Fruit fly (Drosophila melanogaster) whole organism, prepupa: ENCODE measurements around the gene Ssdp.

Experiments
- CG10631 ChIP-seq: fragments of 200-800 bp; sonication (Bioruptor generic); optimal IDR thresholded peaks from 2 replicates; lab custom pipeline; 2016; ENCODE audit warnings: missing biosample characterization, missing genetic modification characterization
- CG11902 ChIP-seq: fragments of 200-800 bp; sonication (Bioruptor generic); optimal IDR thresholded peaks from 3 replicates; lab custom pipeline; 2016; ENCODE audit warnings: missing biosample characterization, missing genetic modification characterization
- CG15336 ChIP-seq: fragments of 200-800 bp; sonication (Bioruptor generic); IDR thresholded peaks from 2 replicates; pipeline ENCODE4 v1.3.6; 2022; ENCODE audit warnings: missing biosample characterization, missing genetic modification characterization
- CG1621 ChIP-seq: fragments of 200-800 bp; sonication (Bioruptor generic); optimal IDR thresholded peaks from 3 replicates; lab custom pipeline; 2018; ENCODE audit warnings: missing biosample characterization, mild to moderate bottlenecking, missing genetic modification characterization
- CG16779 ChIP-seq: fragments of 200-800 bp; sonication (Bioruptor generic); optimal IDR thresholded peaks from 3 replicates; lab custom pipeline; 2017; ENCODE audit warnings: missing biosample characterization, mild to moderate bottlenecking, missing genetic modification characterization
- CG3032 ChIP-seq: fragments of 200-800 bp; optimal IDR thresholded peaks from 2 replicates; lab custom pipeline; 2019; ENCODE audit warnings: missing biosample characterization, mild to moderate bottlenecking, missing genetic modification characterization, moderate library complexity
- CG31627 ChIP-seq: fragments of 200-800 bp; sonication (Bioruptor generic); optimal IDR thresholded peaks from 3 replicates; lab custom pipeline; 2016; ENCODE audit warnings: missing biosample characterization, missing genetic modification characterization
- CG32006 ChIP-seq: fragments of 200-800 bp; sonication (Bioruptor generic); optimal IDR thresholded peaks from 3 replicates; lab custom pipeline; 2017; ENCODE audit warnings: missing biosample characterization, mild to moderate bottlenecking, missing genetic modification characterization
- CG34406 ChIP-seq: fragments of 200-800 bp; sonication (Bioruptor generic); optimal IDR thresholded peaks from 3 replicates; lab custom pipeline; 2016; ENCODE audit warnings: missing biosample characterization, missing genetic modification characterization
- CG3919 ChIP-seq: fragments of 200-800 bp; sonication (Bioruptor generic); optimal IDR thresholded peaks from 3 replicates; lab custom pipeline; 2016; ENCODE audit warnings: missing biosample characterization, missing genetic modification characterization
- CG4318 ChIP-seq: fragments of 200-800 bp; sonication (Bioruptor generic); optimal IDR thresholded peaks from 3 replicates; lab custom pipeline; 2017; ENCODE audit warnings: missing biosample characterization, mild to moderate bottlenecking, missing genetic modification characterization
- CG6163 ChIP-seq: fragments of 200-800 bp; sonication (Bioruptor generic); IDR thresholded peaks from 3 replicates; pipeline ENCODE4 v1.3.6; 2022; ENCODE audit warnings: missing biosample characterization, missing genetic modification characterization
- CG6276 ChIP-seq: fragments of 200-800 bp; sonication (Bioruptor generic); optimal IDR thresholded peaks from 2 replicates; lab custom pipeline; 2017; ENCODE audit warnings: missing biosample characterization, mild to moderate bottlenecking, missing genetic modification characterization
- CG6792 ChIP-seq: fragments of 200-800 bp; sonication (Bioruptor generic); optimal IDR thresholded peaks from 3 replicates; lab custom pipeline; 2016; ENCODE audit warnings: missing biosample characterization, missing genetic modification characterization
- CG6808 ChIP-seq: fragments of 200-800 bp; sonication (Bioruptor generic); optimal IDR thresholded peaks from 3 replicates; lab custom pipeline; 2017; ENCODE audit warnings: missing biosample characterization, missing genetic modification characterization, mild to moderate bottlenecking, moderate library complexity, missing genetic modification reagents
- CG6854 ChIP-seq: fragments of 200-800 bp; sonication (Bioruptor generic); optimal IDR thresholded peaks from 2 replicates; lab custom pipeline; 2017; ENCODE audit warnings: missing biosample characterization, mild to moderate bottlenecking, missing genetic modification characterization
- CG7368 ChIP-seq: fragments of 200-800 bp; sonication (Bioruptor generic); optimal IDR thresholded peaks from 3 replicates; lab custom pipeline; 2016; ENCODE audit warnings: missing biosample characterization, missing genetic modification characterization
- CG8119 ChIP-seq: fragments of 200-800 bp; sonication (Bioruptor generic); IDR thresholded peaks from 3 replicates; pipeline ENCODE4 v1.3.6; 2022; ENCODE audit warnings: missing biosample characterization, missing genetic modification characterization
- CG8319 ChIP-seq: fragments of 200-800 bp; sonication (Bioruptor generic); optimal IDR thresholded peaks from 3 replicates; lab custom pipeline; 2016; ENCODE audit warnings: missing biosample characterization, missing genetic modification characterization
- CG8632 ChIP-seq: fragments of 200-800 bp; sonication (Bioruptor generic); optimal IDR thresholded peaks from 3 replicates; lab custom pipeline; 2016; ENCODE audit warnings: missing biosample characterization, missing genetic modification characterization
- CG9139 ChIP-seq: fragments of 200-800 bp; sonication (Bioruptor generic); optimal IDR thresholded peaks from 3 replicates; lab custom pipeline; 2017; ENCODE audit warnings: missing biosample characterization, mild to moderate bottlenecking, missing genetic modification characterization
- Eip75B ChIP-seq: fragments of 200-800 bp; sonication (Bioruptor generic); optimal IDR thresholded peaks from 3 replicates; lab custom pipeline; 2016; ENCODE audit warnings: missing biosample characterization, missing genetic modification characterization
- Eip78C ChIP-seq: fragments of 200-800 bp; sonication (Bioruptor generic); peaks from one replicate; lab custom pipeline; 2016; ENCODE audit warnings: missing biosample characterization, missing genetic modification characterization
- Eip93F ChIP-seq: fragments of 200-800 bp; sonication (Bioruptor generic); optimal IDR thresholded peaks from 2 replicates; lab custom pipeline; 2016; ENCODE audit warnings: missing biosample characterization, mild to moderate bottlenecking, missing genetic modification characterization
- Ets21C ChIP-seq: fragments of 200-800 bp; sonication (Bioruptor generic); optimal IDR thresholded peaks from 3 replicates; lab custom pipeline; 2016; ENCODE audit warnings: missing biosample characterization, missing genetic modification characterization
- Ets96B ChIP-seq: fragments of 200-800 bp; optimal IDR thresholded peaks from 2 replicates; lab custom pipeline; 2019; ENCODE audit warnings: missing biosample characterization, mild to moderate bottlenecking, missing genetic modification characterization, moderate library complexity
- Gug ChIP-seq: fragments of 200-800 bp; sonication (Bioruptor generic); IDR thresholded peaks from 2 replicates; pipeline ENCODE4 v1.3.6; 2022; ENCODE audit warnings: missing biosample characterization, missing genetic modification characterization
- Hr39 ChIP-seq: fragments of 200-800 bp; sonication (Bioruptor generic); optimal IDR thresholded peaks from 2 replicates; lab custom pipeline; 2016; ENCODE audit warnings: missing biosample characterization, missing genetic modification characterization
- Hr4 ChIP-seq: fragments of 200-800 bp; sonication (Bioruptor generic); optimal IDR thresholded peaks from 3 replicates; lab custom pipeline; 2016; ENCODE audit warnings: missing biosample characterization, missing genetic modification characterization
- Met ChIP-seq: fragments of 200-800 bp; sonication (Bioruptor generic); optimal IDR thresholded peaks from 3 replicates; lab custom pipeline; 2016; ENCODE audit warnings: missing biosample characterization, missing genetic modification characterization
- OdsH ChIP-seq: fragments of 200-800 bp; sonication (Bioruptor generic); optimal IDR thresholded peaks from 3 replicates; lab custom pipeline; 2016; ENCODE audit warnings: missing biosample characterization, missing genetic modification characterization
- Smox ChIP-seq: fragments of 200-800 bp; sonication (Bioruptor generic); optimal IDR thresholded peaks from 3 replicates; lab custom pipeline; 2016; ENCODE audit warnings: missing biosample characterization, missing genetic modification characterization
- Sox102F ChIP-seq: fragments of 200-800 bp; sonication (Bioruptor generic); optimal IDR thresholded peaks from 2 replicates; lab custom pipeline; 2016; ENCODE audit warnings: missing biosample characterization, mild to moderate bottlenecking, missing genetic modification characterization
- Sox14 ChIP-seq: fragments of 200-800 bp; sonication (Bioruptor generic); optimal IDR thresholded peaks from 3 replicates; lab custom pipeline; 2016; ENCODE audit warnings: missing biosample characterization, missing genetic modification characterization
- Sox15 ChIP-seq: fragments of 200-800 bp; sonication (Bioruptor generic); optimal IDR thresholded peaks from 3 replicates; lab custom pipeline; 2016; ENCODE audit warnings: missing biosample characterization, missing genetic modification characterization
- achi ChIP-seq: fragments of 200-800 bp; sonication (Bioruptor generic); optimal IDR thresholded peaks from 3 replicates; lab custom pipeline; 2016; ENCODE audit warnings: missing biosample characterization, missing genetic modification characterization
- acj6 ChIP-seq: fragments of 200-800 bp; sonication (Bioruptor generic); optimal IDR thresholded peaks from 3 replicates; lab custom pipeline; 2016; ENCODE audit warnings: missing biosample characterization, missing genetic modification characterization
- cyc ChIP-seq: fragments of 200-800 bp; sonication (Bioruptor generic); optimal IDR thresholded peaks from 3 replicates; lab custom pipeline; 2016; ENCODE audit warnings: missing biosample characterization, missing genetic modification characterization
- dac ChIP-seq: fragments of 200-800 bp; sonication (Bioruptor generic); optimal IDR thresholded peaks from 2 replicates; lab custom pipeline; 2017; ENCODE audit warnings: missing biosample characterization, mild to moderate bottlenecking, missing genetic modification characterization
- dsx ChIP-seq: fragments of 200-800 bp; optimal IDR thresholded peaks from 3 replicates; lab custom pipeline; 2019; ENCODE audit warnings: missing biosample characterization, mild to moderate bottlenecking, missing genetic modification characterization, moderate library complexity; ENCODE audit not compliant: poor library complexity, severe bottlenecking
- esn ChIP-seq: fragments of 200-800 bp; sonication (Bioruptor generic); optimal IDR thresholded peaks from 2 replicates; lab custom pipeline; 2016; ENCODE audit warnings: missing biosample characterization, mild to moderate bottlenecking, missing genetic modification characterization, moderate library complexity
- fd59A ChIP-seq: fragments of 200-800 bp; sonication (Bioruptor generic); optimal IDR thresholded peaks from 2 replicates; lab custom pipeline; 2017; ENCODE audit warnings: missing biosample characterization, mild to moderate bottlenecking, missing genetic modification characterization, missing genetic modification reagents
- fd85E ChIP-seq: fragments of 200-800 bp; sonication (Bioruptor generic); optimal IDR thresholded peaks from 3 replicates; lab custom pipeline; 2016; ENCODE audit warnings: missing biosample characterization, missing genetic modification characterization
- lz ChIP-seq: fragments of 200-800 bp; sonication (Bioruptor generic); optimal IDR thresholded peaks from 3 replicates; lab custom pipeline; 2016; ENCODE audit warnings: missing biosample characterization, missing genetic modification characterization
- net ChIP-seq: fragments of 200-800 bp; sonication (Bioruptor generic); optimal IDR thresholded peaks from 3 replicates; lab custom pipeline; 2016; ENCODE audit warnings: missing biosample characterization, missing genetic modification characterization
- pdm3 ChIP-seq: fragments of 200-800 bp; sonication (Bioruptor generic); optimal IDR thresholded peaks from 3 replicates; lab custom pipeline; 2016; ENCODE audit warnings: missing biosample characterization, missing genetic modification characterization
- salr ChIP-seq, 2 experiments: fragments of 200-800 bp; sonication (Bioruptor generic); optimal IDR thresholded peaks; 3 replicates each; lab custom pipeline; 2016 to 2018; ENCODE audit warnings: missing biosample characterization in 2 of 2, missing genetic modification characterization in 2 of 2, mild to moderate bottlenecking in 1 of 2
- spab ChIP-seq: fragments of 200-800 bp; sonication (Bioruptor generic); optimal IDR thresholded peaks from 2 replicates; lab custom pipeline; 2017; ENCODE audit warnings: missing biosample characterization, mild to moderate bottlenecking, missing genetic modification characterization, missing genetic modification reagents
- ss ChIP-seq, 2 experiments: fragments of 200-800 bp; sonication (Bioruptor generic); optimal IDR thresholded peaks; 2 replicates in 1 of 2; 3 replicates in 1 of 2; lab custom pipeline; 2017 to 2018; ENCODE audit warnings: mild to moderate bottlenecking in 2 of 2, missing biosample characterization in 2 of 2, missing genetic modification characterization in 2 of 2, moderate library complexity in 1 of 2
- svp ChIP-seq: fragments of 200-800 bp; sonication (Bioruptor generic); peaks from one replicate; lab custom pipeline; 2016; ENCODE audit warnings: missing biosample characterization, missing genetic modification characterization
- topi ChIP-seq: fragments of 200-800 bp; sonication (Bioruptor generic); optimal IDR thresholded peaks from 3 replicates; lab custom pipeline; 2016; ENCODE audit warnings: missing biosample characterization, missing genetic modification characterization
- vri ChIP-seq: fragments of 200-800 bp; sonication (Bioruptor generic); optimal IDR thresholded peaks from 3 replicates; lab custom pipeline; 2016; ENCODE audit warnings: missing biosample characterization, mild to moderate bottlenecking, missing genetic modification characterization

The Ssdp gene

DNA sequence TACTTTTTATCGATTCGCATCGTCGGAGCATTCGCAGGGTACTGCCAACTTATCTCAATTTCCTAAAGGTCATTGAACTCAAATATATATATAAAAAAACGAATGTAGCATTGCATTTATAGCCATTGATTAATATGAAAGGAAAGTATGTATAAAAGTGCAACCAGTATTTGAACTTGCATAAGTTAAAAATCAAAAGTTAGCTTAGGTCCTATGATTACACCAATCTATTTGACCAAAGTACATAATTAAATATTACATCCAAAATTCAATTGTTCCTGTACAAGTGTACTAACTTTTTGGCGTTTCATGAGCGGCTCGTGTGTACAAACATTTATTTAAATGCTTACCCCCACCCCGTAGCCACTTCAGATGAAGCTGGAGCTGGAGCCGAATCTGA lies 41.9 kb downstream of the Ssdp start:
- TF ChIP-seq CG32006 (GFP tag; lab: Kevin White, UChicago): peak; percentile 45
- TF ChIP-seq cyc (GFP tag; lab: Kevin White, UChicago): peak; percentile 45
- TF ChIP-seq CG6163 (GFP tag; lab: Robert Waterston, UW): no peak
- peak; percentile 36 for TF ChIP-seq CG10631 (GFP tag; lab: Kevin White, UChicago)
- TF ChIP-seq CG8632 (GFP tag; lab: Kevin White, UChicago): peak; percentile 63
- TF ChIP-seq CG1621 (tag; lab: Kevin White, UChicago): no peak
- peak; percentile 55 for TF ChIP-seq pdm3 (GFP tag; lab: Kevin White, UChicago)
- no peak for TF ChIP-seq CG4318
- peak; percentile 20 for TF ChIP-seq net (GFP tag; lab: Kevin White, UChicago)
- TF ChIP-seq Hr39 (GFP tag; lab: Kevin White, UChicago): peak; percentile 47
- TF ChIP-seq CG8319 (GFP tag; lab: Kevin White, UChicago): no peak
- TF ChIP-seq Ets96B (tag; lab: Kevin White, UChicago): peak; percentile 26
- TF ChIP-seq acj6 (GFP tag; lab: Kevin White, UChicago): peak; percentile 44
- no peak for TF ChIP-seq CG15336 (GFP tag; lab: Robert Waterston, UW)
- TF ChIP-seq fd59A (GFP tag; lab: Kevin White, UChicago): peak; percentile 36
- no peak for TF ChIP-seq CG16779 (tag; lab: Kevin White, UChicago)
- TF ChIP-seq fd85E (GFP tag; lab: Kevin White, UChicago): no peak
- no peak for TF ChIP-seq dsx (GFP tag; lab: Kevin White, UChicago)
- TF ChIP-seq Sox102F (GFP tag; lab: Kevin White, UChicago): peak; percentile 31
- peak; percentile 46 for TF ChIP-seq Sox15 (GFP tag; lab: Kevin White, UChicago)
- peak; percentile 81 for TF ChIP-seq svp (GFP tag; lab: Kevin White, UChicago)
- no peak for TF ChIP-seq CG7368 (GFP tag; lab: Kevin White, UChicago)
- TF ChIP-seq spab (GFP tag; lab: Kevin White, UChicago): peak; percentile 13
- peak; percentile 44 for TF ChIP-seq CG6792 (GFP tag; lab: Kevin White, UChicago)
- TF ChIP-seq Sox14: peak; percentile 54
- no peak for TF ChIP-seq CG6808 (GFP tag; lab: Kevin White, UChicago)
- peak; percentile 67 for TF ChIP-seq topi (GFP tag; lab: Kevin White, UChicago)
- TF ChIP-seq Eip75B (GFP tag; lab: Kevin White, UChicago): peak; percentile 30
- TF ChIP-seq Hr4 (GFP tag; lab: Kevin White, UChicago): no peak
- peak; percentile 49 for TF ChIP-seq OdsH
- TF ChIP-seq dac: no peak
- TF ChIP-seq achi: peak; percentile 40
- TF ChIP-seq Eip93F (GFP tag; lab: Kevin White, UChicago): no peak
- TF ChIP-seq vri: no peak
- TF ChIP-seq Eip78C (GFP tag; lab: Kevin White, UChicago): peak; percentile 89
- peak; percentile 6 to 34 for TF ChIP-seq ss (GFP tag; optimal IDR thresholded peaks at IDR 0.05; lab: Kevin White, UChicago)
- peak; percentile 60 for TF ChIP-seq lz (GFP tag; lab: Kevin White, UChicago)
- peak; percentile 32 for TF ChIP-seq CG11902 (GFP tag; lab: Kevin White, UChicago)
- peak; percentile 55 for TF ChIP-seq CG34406 (GFP tag; lab: Kevin White, UChicago)
- no peak for TF ChIP-seq CG8119 (GFP tag; lab: Robert Waterston, UW)
- TF ChIP-seq CG3919 (GFP tag; lab: Kevin White, UChicago): peak; percentile 33
- TF ChIP-seq salr (GFP tag; optimal IDR thresholded peaks at IDR 0.05; lab: Kevin White, UChicago): peak in 1 of 2 experiments; percentile 36
- peak; percentile 74 for TF ChIP-seq esn
- peak; percentile 59 for TF ChIP-seq Smox
- no peak for TF ChIP-seq Gug
- peak; percentile 50 for TF ChIP-seq CG31627
- no peak for TF ChIP-seq CG6854 (GFP tag; lab: Kevin White, UChicago)
- no peak for TF ChIP-seq CG6276
- TF ChIP-seq Ets21C (GFP tag; lab: Kevin White, UChicago): peak; percentile 27
- peak; percentile 77 for TF ChIP-seq CG3032 (tag; lab: Kevin White, UChicago)
- TF ChIP-seq CG9139 (GFP tag; lab: Kevin White, UChicago): no peak
- TF ChIP-seq Met (GFP tag; lab: Kevin White, UChicago): peak; percentile 64
